Worm (Caenorhabditis elegans) whole organism, mixed stage, embryonic: ENCODE measurements around the gene W07G4.7.

ENCODE experiments used
- bed-3 ChIP-seq: fragments of 200-800 bp; sonication (Bioruptor generic); optimal IDR thresholded peaks from 3 replicates; lab custom pipeline; 2018; ENCODE audit warnings: mild to moderate bottlenecking, missing genetic modification characterization, moderate library complexity, missing compliant biosample characterization
- blmp-1 ChIP-seq: fragments of 150-350 bp; optimal IDR thresholded peaks from 2 replicates; lab custom pipeline; 2014; ENCODE audit warnings: missing biosample characterization, missing genetic modification characterization
- ceh-39 ChIP-seq: fragments of 150-350 bp; optimal IDR thresholded peaks from 2 replicates; lab custom pipeline; 2014; ENCODE audit warnings: missing biosample characterization, missing genetic modification characterization
- ceh-43 ChIP-seq: fragments of 200-800 bp; sonication (Bioruptor generic); optimal IDR thresholded peaks from 2 replicates; lab custom pipeline; 2018; ENCODE audit warnings: mild to moderate bottlenecking, missing genetic modification characterization, moderate library complexity, missing compliant biosample characterization
- ceh-83 ChIP-seq: fragments of 200-800 bp; sonication (Bioruptor generic); optimal IDR thresholded peaks from 2 replicates; lab custom pipeline; 2018; ENCODE audit warnings: mild to moderate bottlenecking, missing genetic modification characterization, missing compliant biosample characterization
- ces-1 ChIP-seq: fragments of 150-350 bp; optimal IDR thresholded peaks from 2 replicates; lab custom pipeline; 2014; ENCODE audit warnings: missing biosample characterization, missing genetic modification reagents, missing genetic modification characterization
- cnd-1 ChIP-seq: fragments of 200-800 bp; sonication (Bioruptor generic); optimal IDR thresholded peaks from 2 replicates; lab custom pipeline; 2018; ENCODE audit warnings: mild to moderate bottlenecking, missing genetic modification characterization, missing compliant biosample characterization
- drap-1 ChIP-seq: fragments of 200-800 bp; sonication (Bioruptor generic); optimal IDR thresholded peaks from 3 replicates; lab custom pipeline; 2018; ENCODE audit warnings: mild to moderate bottlenecking, missing genetic modification characterization, missing compliant biosample characterization
- flh-1 ChIP-seq: fragments of 200-800 bp; sonication (Bioruptor generic); optimal IDR thresholded peaks from 2 replicates; lab custom pipeline; 2018; ENCODE audit warnings: mild to moderate bottlenecking, missing genetic modification characterization, moderate library complexity, missing compliant biosample characterization
- ham-2 ChIP-seq: fragments of 200-800 bp; sonication (Bioruptor generic); optimal IDR thresholded peaks from 2 replicates; lab custom pipeline; 2018; ENCODE audit warnings: mild to moderate bottlenecking, missing genetic modification characterization, missing compliant biosample characterization
- hlh-1 ChIP-seq: fragments of 150-350 bp; optimal IDR thresholded peaks from 2 replicates; lab custom pipeline; 2014; ENCODE audit warnings: missing biosample characterization, missing genetic modification reagents, missing genetic modification characterization
- lin-13 ChIP-seq: fragments of 150-350 bp; optimal IDR thresholded peaks from 2 replicates; lab custom pipeline; 2014; ENCODE audit warnings: missing biosample characterization, missing genetic modification characterization
- lin-32 ChIP-seq: fragments of 200-800 bp; sonication (Bioruptor generic); optimal IDR thresholded peaks from 2 replicates; lab custom pipeline; 2018; ENCODE audit warnings: mild to moderate bottlenecking, missing genetic modification characterization, missing compliant biosample characterization
- lsy-2 ChIP-seq: fragments of 150-350 bp; optimal IDR thresholded peaks from 2 replicates; lab custom pipeline; 2014; ENCODE audit warnings: missing biosample characterization, missing genetic modification characterization
- mab-5 ChIP-seq: fragments of 150-350 bp; optimal IDR thresholded peaks from 2 replicates; lab custom pipeline; 2014; ENCODE audit warnings: missing biosample characterization, missing genetic modification characterization
- mep-1 ChIP-seq: fragments of 150-350 bp; optimal IDR thresholded peaks from 2 replicates; lab custom pipeline; 2017; ENCODE audit warnings: missing biosample characterization, missing genetic modification reagents, missing genetic modification characterization, inconsistent platforms
- nhr-12 ChIP-seq: fragments of 150-350 bp; optimal IDR thresholded peaks from 2 replicates; lab custom pipeline; 2014; ENCODE audit warnings: missing biosample characterization, missing genetic modification characterization
- nhr-2 ChIP-seq: fragments of 150-350 bp; optimal IDR thresholded peaks from 2 replicates; lab custom pipeline; 2014; ENCODE audit warnings: missing biosample characterization, missing genetic modification characterization
- nhr-28 ChIP-seq: fragments of 150-350 bp; optimal IDR thresholded peaks from 2 replicates; lab custom pipeline; 2014; ENCODE audit warnings: missing biosample characterization, missing genetic modification characterization
- nhr-76 ChIP-seq: sonication (generic microtip); optimal IDR thresholded peaks from 2 replicates; lab custom pipeline; 2017; ENCODE audit warnings: missing biosample characterization, missing genetic modification characterization
- pha-4 ChIP-seq: fragments of 150-350 bp; optimal IDR thresholded peaks from 2 replicates; lab custom pipeline; 2018; ENCODE audit warnings: missing biosample characterization, missing genetic modification reagents, missing genetic modification characterization
- snpc-4 ChIP-seq: fragments of 150-350 bp; optimal IDR thresholded peaks from 2 replicates; lab custom pipeline; 2014; ENCODE audit warnings: missing biosample characterization, missing genetic modification characterization
- sptf-1 ChIP-seq: sonication (generic microtip); optimal IDR thresholded peaks from 2 replicates; lab custom pipeline; 2017; ENCODE audit warnings: mild to moderate bottlenecking, missing genetic modification characterization, moderate library complexity, missing compliant biosample characterization
- tbx-8 ChIP-seq: fragments of 200-800 bp; sonication (Bioruptor generic); optimal IDR thresholded peaks from 2 replicates; lab custom pipeline; 2018; ENCODE audit warnings: mild to moderate bottlenecking, missing genetic modification characterization, moderate library complexity, missing compliant biosample characterization
- unc-120 ChIP-seq: sonication (generic microtip); optimal IDR thresholded peaks from 2 replicates; lab custom pipeline; 2017; ENCODE audit warnings: missing genetic modification characterization, missing compliant biosample characterization; ENCODE audit not compliant: poor library complexity, severe bottlenecking
- unc-39 ChIP-seq: fragments of 150-350 bp; optimal IDR thresholded peaks from 2 replicates; lab custom pipeline; 2014; ENCODE audit warnings: missing biosample characterization, missing genetic modification characterization
- unc-62 ChIP-seq: fragments of 150-350 bp; optimal IDR thresholded peaks from 2 replicates; lab custom pipeline; 2014; ENCODE audit warnings: missing biosample characterization, missing genetic modification reagents, missing genetic modification characterization
- zip-8 ChIP-seq: fragments of 150-350 bp; optimal IDR thresholded peaks from 2 replicates; lab custom pipeline; 2014; ENCODE audit warnings: missing biosample characterization, missing genetic modification characterization
- ztf-11 ChIP-seq: fragments of 150-350 bp; optimal IDR thresholded peaks from 2 replicates; lab custom pipeline; 2014; ENCODE audit warnings: missing biosample characterization, missing genetic modification characterization

Gene W07G4.7

DNA sequence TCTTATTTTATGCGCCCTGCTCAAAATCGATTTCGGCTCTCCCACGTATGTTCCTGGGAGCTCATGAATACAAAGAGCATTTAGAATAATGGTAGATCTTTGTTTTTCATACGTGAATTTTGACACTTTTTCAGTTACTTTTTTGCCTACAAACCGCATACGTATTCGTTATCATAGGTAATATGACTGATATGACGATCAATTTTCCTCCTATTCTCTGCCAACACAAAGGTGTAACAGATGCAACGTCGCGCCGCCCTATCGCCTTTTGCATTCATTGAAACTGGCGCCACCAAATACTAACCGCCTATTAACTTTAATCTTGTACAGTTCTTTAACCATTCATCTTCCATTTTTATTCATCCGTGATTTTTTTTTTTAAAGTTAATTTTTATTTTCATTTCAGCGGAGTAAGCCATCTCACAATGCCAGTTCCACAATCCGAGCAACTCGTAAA is 13.1 kb upstream of the W07G4.7 start, which contains the start of gene W07G4.5:
TSS of gene W07G4.5 (plus strand) at position 407 of the 457 bp plus-strand sequence.
- no peak for TF ChIP-seq mep-1 (tag; lab: Kevin White, UChicago)
- no peak for TF ChIP-seq ceh-39 (tag; lab: Kevin White, UChicago)
- TF ChIP-seq ztf-11 (tag; lab: Kevin White, UChicago) = no peak
- no peak for TF ChIP-seq unc-62 (GFP tag; lab: Kevin White, UChicago)
- TF ChIP-seq ceh-83 (GFP tag; lab: Kevin White, UChicago) = no peak
- TF ChIP-seq unc-120 = no peak
- no peak for TF ChIP-seq ham-2 (GFP tag; lab: Kevin White, UChicago)
- no peak for TF ChIP-seq sptf-1 (tag; lab: Kevin White, UChicago)
- no peak for TF ChIP-seq cnd-1
- TF ChIP-seq nhr-76 = no peak
- TF ChIP-seq unc-39 (tag; lab: Kevin White, UChicago) = no peak
- TF ChIP-seq snpc-4 (tag; lab: Kevin White, UChicago) = no peak
- TF ChIP-seq lsy-2 (tag; lab: Kevin White, UChicago) = no peak
- TF ChIP-seq ceh-43 (GFP tag; lab: Kevin White, UChicago) = no peak
- no peak for TF ChIP-seq flh-1
- TF ChIP-seq blmp-1 (tag; lab: Kevin White, UChicago) = no peak
- no peak for TF ChIP-seq nhr-2 (tag; lab: Kevin White, UChicago)
- no peak for TF ChIP-seq ces-1 (GFP tag; lab: Kevin White, UChicago)
- no peak for TF ChIP-seq hlh-1 (tag; lab: Kevin White, UChicago)

ce11 chrV:13046125-13047123 is 11.9 kb upstream of the W07G4.7 start:
- TF ChIP-seq ceh-39 (tag; lab: Kevin White, UChicago) (no peak), blmp-1 (tag; lab: Kevin White, UChicago) (no peak), ces-1 (GFP tag; lab: Kevin White, UChicago) (no peak), mep-1 (tag; lab: Kevin White, UChicago) (no peak), lsy-2 (tag; lab: Kevin White, UChicago) (no peak), lin-32 (GFP tag; lab: Kevin White, UChicago) (no peak), pha-4 (tag; lab: Kevin White, UChicago) (no peak), nhr-12 (tag; lab: Kevin White, UChicago) (no peak), cnd-1 (no peak), nhr-28 (no peak), zip-8 (tag; lab: Kevin White, UChicago) (no peak), tbx-8 (no peak), ceh-83 (GFP tag; lab: Kevin White, UChicago) (no peak)

ce11 chrV:13045017-13045416 is 10.5 kb upstream of the W07G4.7 start:
- TF ChIP-seq lin-32 (GFP tag; lab: Kevin White, UChicago) = no peak
- no peak for TF ChIP-seq nhr-76
- no peak for TF ChIP-seq unc-120
- TF ChIP-seq mab-5 = no peak
- no peak for TF ChIP-seq flh-1
- TF ChIP-seq bed-3 (GFP tag; lab: Kevin White, UChicago) = no peak
- no peak for TF ChIP-seq ceh-83 (GFP tag; lab: Kevin White, UChicago)
- no peak for TF ChIP-seq snpc-4 (tag; lab: Kevin White, UChicago)
- TF ChIP-seq sptf-1 (tag; lab: Kevin White, UChicago) = no peak
- TF ChIP-seq lin-13 (tag; lab: Kevin White, UChicago) = no peak
- no peak for TF ChIP-seq ces-1 (GFP tag; lab: Kevin White, UChicago)

DNA sequence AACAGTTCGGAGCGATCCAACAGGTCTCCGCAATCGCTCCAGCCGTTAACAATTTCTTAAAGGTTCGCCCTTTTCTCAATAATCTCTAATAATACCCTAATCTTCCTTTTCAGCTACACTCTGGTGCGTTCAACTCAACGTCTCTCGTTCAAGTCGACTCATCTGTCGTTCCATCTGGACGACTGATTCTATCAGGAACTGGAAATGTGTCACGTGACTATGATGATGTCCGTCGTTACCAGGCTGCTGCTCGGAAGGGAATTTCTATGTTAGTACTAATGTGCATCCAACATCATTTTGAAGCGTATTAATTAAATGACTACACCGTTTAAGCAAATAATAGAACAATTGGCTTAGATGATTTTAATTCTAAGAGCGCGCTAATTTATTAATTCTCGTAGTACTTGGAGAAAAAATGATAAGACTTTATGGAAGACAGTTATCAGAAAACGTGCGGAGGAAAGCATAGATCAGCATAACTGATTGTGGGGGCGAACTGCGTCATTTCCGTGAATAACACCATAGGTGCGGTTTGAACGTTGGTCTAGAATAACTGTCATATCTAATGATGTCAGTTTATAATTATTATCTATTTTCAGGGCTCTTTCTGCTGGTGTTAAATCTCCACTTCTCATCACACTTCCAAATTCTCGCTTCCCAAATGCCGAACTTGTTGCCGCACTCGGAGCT is 9.5 kb upstream of the W07G4.7 start:
- no peak for TF ChIP-seq drap-1 (GFP tag; lab: Kevin White, UChicago)
- TF ChIP-seq, all 35 proteins: peak for 0
